Fruit fly (Drosophila melanogaster): ENCODE measurements around the gene CG31233.

DNA sequence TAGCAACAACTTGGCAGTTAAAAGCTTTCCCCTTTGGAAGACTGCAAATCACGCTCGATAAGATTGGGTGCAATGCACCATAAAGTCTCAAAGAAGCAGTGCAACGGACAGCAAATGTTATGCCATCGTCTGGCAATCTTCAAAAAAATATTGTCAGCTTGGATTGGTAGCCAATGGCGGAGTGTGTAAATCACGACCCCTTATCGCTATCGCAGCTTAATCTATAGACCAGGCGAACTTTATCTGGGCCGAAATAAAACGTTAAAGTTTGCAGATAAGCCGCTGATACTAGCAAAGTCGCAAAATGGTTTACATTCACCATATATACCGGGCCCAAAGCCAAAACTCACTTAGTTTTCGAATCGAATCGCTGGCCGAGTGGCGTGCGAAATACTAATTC, 4.3 kb downstream of the CG31233 start, which contains the start of gene CG31198:
- TF ChIP-seq gl (tag; optimal IDR thresholded peaks at IDR 0.05), result no peak
- TF ChIP-seq EcR (GFP tag; optimal IDR thresholded peaks at IDR 0.05), result no peak
- TF ChIP-seq CG9948 (tag; optimal IDR thresholded peaks at IDR 0.05), result no peak
